Worm (Caenorhabditis elegans): ENCODE results near the gene nas-9.

The nas-9 gene

DNA sequence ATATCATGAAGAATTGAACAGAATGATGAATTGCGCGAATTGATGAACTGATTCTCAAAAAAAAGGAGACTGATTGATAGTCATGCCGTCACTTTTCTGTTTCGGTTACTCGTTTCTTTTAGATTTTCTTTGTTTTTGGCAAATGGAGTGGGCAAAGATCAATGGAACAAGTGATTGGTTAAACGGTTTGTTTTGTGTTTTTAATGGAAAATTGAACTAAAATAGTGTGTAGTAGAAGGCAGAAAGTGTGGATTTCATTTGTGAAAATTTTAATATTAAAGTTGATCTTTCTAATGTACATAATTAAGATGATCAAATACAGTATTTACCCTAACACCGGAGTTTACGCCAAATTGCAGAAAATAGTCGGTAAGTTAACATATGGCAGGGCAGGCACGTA is at the start of gene nas-9:
Gene nas-9, minus strand, starts transcription at position 101 of the 400 bp plus-strand sequence.
- TF ChIP-seq unc-30 (tag; optimal IDR thresholded peaks at IDR 0.05) (no peak), elt-3 (tag; optimal IDR thresholded peaks at IDR 0.05) (peak in 1 of 6 experiments; percentile 29), nhr-85 (tag) (peak; percentile 55)

DNA sequence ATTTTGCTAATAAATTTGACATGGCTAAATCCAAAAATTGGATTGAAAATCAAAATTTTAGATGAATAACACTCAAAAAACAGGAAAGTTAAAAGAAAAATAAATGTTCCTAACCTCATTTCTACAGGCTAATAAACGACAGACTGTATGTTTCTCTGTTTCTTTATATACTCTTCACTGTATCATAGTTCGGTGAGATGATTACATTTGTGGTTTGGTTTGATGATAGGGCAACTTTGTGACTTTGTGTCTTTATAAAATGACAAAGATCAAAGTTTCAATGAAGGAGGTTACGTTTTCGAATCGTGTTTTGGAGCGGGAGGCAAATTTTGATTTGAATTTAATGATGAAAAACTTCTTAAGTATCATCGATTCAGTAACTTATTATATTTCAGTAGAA is 49.7 kb upstream of the nas-9 start, which contains the start of gene ugt-12:
Gene ugt-12, minus strand, starts transcription at position 153 of the 400 bp plus-strand sequence.
- TF ChIP-seq nhr-85 (tag): peak; percentile 74
- TF ChIP-seq ceh-63 (GFP tag; optimal IDR thresholded peaks at IDR 0.05): no peak
- no peak for TF ChIP-seq fos-1 (tag; optimal IDR thresholded peaks at IDR 0.05)
- no peak for TF ChIP-seq lsy-2 (tag; optimal IDR thresholded peaks at IDR 0.05)
- TF ChIP-seq hlh-4 (tag; optimal IDR thresholded peaks at IDR 0.05): no peak
- no peak for TF ChIP-seq dpl-1 (GFP tag; optimal IDR thresholded peaks at IDR 0.05)
- peak; percentile 26 for TF ChIP-seq snu-23 (GFP tag; optimal IDR thresholded peaks at IDR 0.05)
- TF ChIP-seq pag-3 (tag; optimal IDR thresholded peaks at IDR 0.05; ENCODE audit: borderline replicate concordance, insufficient read depth): no peak
- no peak for TF ChIP-seq ceh-88 (GFP tag; IDR thresholded peaks at IDR 0.05)
- TF ChIP-seq nhr-71 (tag; optimal IDR thresholded peaks at IDR 0.05): peak; percentile 48
- no peak for TF ChIP-seq fkh-10 (GFP tag; optimal IDR thresholded peaks at IDR 0.05)
- no peak for TF ChIP-seq unc-130 (tag; optimal IDR thresholded peaks at IDR 0.05)
- TF ChIP-seq lir-3 (tag; optimal IDR thresholded peaks at IDR 0.05; ENCODE audit: poor library complexity): no peak
- peak in 1 of 2 experiments; percentile 34 for TF ChIP-seq lin-35 (GFP tag; optimal IDR thresholded peaks at IDR 0.05)
- peak; percentile 52 for TF ChIP-seq nhr-20 (tag; optimal IDR thresholded peaks at IDR 0.05)
- peak in 2 of 6 experiments; percentile 10 to 37 for TF ChIP-seq elt-3 (tag; optimal IDR thresholded peaks at IDR 0.05)
- no peak for TF ChIP-seq hpl-2 (GFP tag; optimal IDR thresholded peaks at IDR 0.05)
- no peak for TF ChIP-seq unc-62 (GFP tag; optimal IDR thresholded peaks at IDR 0.05)
- TF ChIP-seq isw-1 (GFP tag; IDR thresholded peaks at IDR 0.05): no peak
- TF ChIP-seq elt-2 (tag; optimal IDR thresholded peaks at IDR 0.05): peak; percentile 49
- no peak for TF ChIP-seq nhr-76 (tag; optimal IDR thresholded peaks at IDR 0.05)
- TF ChIP-seq lin-14 (GFP tag; optimal IDR thresholded peaks at IDR 0.05): peak; percentile 61

DNA sequence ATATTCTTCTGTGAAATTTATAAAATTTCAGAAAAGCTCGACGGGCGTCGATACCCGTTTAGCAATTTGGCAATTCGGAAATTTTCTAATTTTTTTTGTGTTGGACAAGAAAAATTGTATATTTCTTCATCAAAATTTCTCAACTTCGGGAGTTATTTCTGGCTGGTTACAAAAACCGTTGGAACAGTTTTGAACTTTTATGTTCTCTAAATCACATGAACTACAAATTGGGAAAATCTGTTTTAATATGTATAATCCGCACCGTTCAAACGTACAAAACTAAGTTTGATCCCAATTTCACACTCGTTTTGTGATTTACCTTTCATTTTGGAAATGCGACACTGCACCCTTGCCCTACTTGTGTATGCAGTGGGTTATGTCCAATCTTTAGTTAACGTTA is 45.6 kb upstream of the nas-9 start, which contains the start of gene T19H12.3:
Gene T19H12.3, plus strand, starts transcription at position 301 of the 400 bp plus-strand sequence.
- TF ChIP-seq zag-1 (tag; optimal IDR thresholded peaks at IDR 0.05) (no peak), nhr-47 (tag; optimal IDR thresholded peaks at IDR 0.05) (no peak), elt-2 (tag; optimal IDR thresholded peaks at IDR 0.05) (no peak), pax-3 (tag; optimal IDR thresholded peaks at IDR 0.05) (no peak), elt-3 (tag; optimal IDR thresholded peaks at IDR 0.05) (no peak), ceh-63 (GFP tag; optimal IDR thresholded peaks at IDR 0.05) (no peak), C04F5.9 (tag; optimal IDR thresholded peaks at IDR 0.05) (no peak), lsy-2 (tag; optimal IDR thresholded peaks at IDR 0.05) (no peak), lin-39 (tag; optimal IDR thresholded peaks at IDR 0.05) (no peak), blmp-1 (tag; optimal IDR thresholded peaks at IDR 0.05) (no peak), ama-1 (optimal IDR thresholded peaks at IDR 0.05) (no peak), nhr-76 (tag; optimal IDR thresholded peaks at IDR 0.05) (no peak), hlh-4 (tag; optimal IDR thresholded peaks at IDR 0.05) (no peak), lin-14 (GFP tag; optimal IDR thresholded peaks at IDR 0.05) (no peak), ceh-90 (tag; optimal IDR thresholded peaks at IDR 0.05) (no peak), dpl-1 (GFP tag; optimal IDR thresholded peaks at IDR 0.05) (no peak), hlh-17 (GFP tag; optimal IDR thresholded peaks at IDR 0.05; ENCODE audit: borderline replicate concordance) (no peak), nhr-19 (GFP tag; conservative IDR thresholded peaks at IDR 0.05) (no peak), swsn-7 (tag; optimal IDR thresholded peaks at IDR 0.05) (no peak), unc-130 (tag; optimal IDR thresholded peaks at IDR 0.05) (no peak)

DNA sequence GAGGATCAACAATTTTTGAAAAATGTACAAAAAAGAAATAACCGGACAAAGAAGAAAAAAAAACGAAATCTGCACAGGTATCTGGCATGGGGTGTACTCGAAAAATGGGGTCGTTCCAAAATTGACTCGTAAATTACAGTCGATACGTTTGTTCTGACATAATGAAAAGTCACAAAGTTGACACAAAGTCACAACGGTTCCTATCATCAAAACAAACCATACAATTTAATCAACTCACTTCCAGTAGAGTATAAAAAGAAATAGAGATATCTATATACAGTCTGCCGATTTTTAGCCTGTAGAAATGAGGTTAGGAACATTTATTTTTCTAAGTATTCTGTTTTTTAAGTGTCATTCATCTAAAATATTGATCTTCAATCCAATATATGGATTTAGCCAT is 44.7 kb upstream of the nas-9 start, which contains the start of gene T19H12.12:
Gene T19H12.12, plus strand, starts transcription at position 301 of the 400 bp plus-strand sequence.
- TF ChIP-seq C34B4.2 (tag; optimal IDR thresholded peaks at IDR 0.05) (no peak), tlp-1 (tag; optimal IDR thresholded peaks at IDR 0.05) (no peak), tbx-2 (tag; optimal IDR thresholded peaks at IDR 0.05) (no peak), C16A3.4 (tag; optimal IDR thresholded peaks at IDR 0.05) (no peak), lin-13 (GFP tag; optimal IDR thresholded peaks at IDR 0.05) (no peak), hpl-2 (GFP tag; optimal IDR thresholded peaks at IDR 0.05) (no peak), pax-3 (tag; optimal IDR thresholded peaks at IDR 0.05) (no peak), snu-23 (GFP tag; optimal IDR thresholded peaks at IDR 0.05) (no peak), pqm-1 (tag; optimal IDR thresholded peaks at IDR 0.05) (no peak), blmp-1 (tag; optimal IDR thresholded peaks at IDR 0.05) (no peak), ces-1 (GFP tag; optimal IDR thresholded peaks at IDR 0.05) (no peak), skn-1 (tag; optimal IDR thresholded peaks at IDR 0.05) (no peak), rnt-1 (tag; optimal IDR thresholded peaks at IDR 0.05) (no peak), sup-37 (GFP tag; optimal IDR thresholded peaks at IDR 0.05) (no peak), mef-2 (tag; optimal IDR thresholded peaks at IDR 0.05) (no peak), ceh-8 (GFP tag; optimal IDR thresholded peaks at IDR 0.05) (no peak), grh-1 (GFP tag; IDR thresholded peaks at IDR 0.05) (no peak), mab-9 (GFP tag; IDR thresholded peaks at IDR 0.05) (no peak)

All from whole organism, L1 larva.